Worm (Caenorhabditis elegans) whole organism, late embryonic: ENCODE results near the gene C18A3.3.

Source experiments
- C38D4.7 ChIP-seq: fragments of 200-800 bp; sonication (Bioruptor generic); optimal IDR thresholded peaks from 2 replicates; lab custom pipeline; 2018; ENCODE audit warnings: mild to moderate bottlenecking, missing genetic modification characterization, moderate library complexity, missing compliant biosample characterization
- K09A11.1 ChIP-seq: sonication (generic microtip); optimal IDR thresholded peaks from 2 replicates; lab custom pipeline; 2017; ENCODE audit warnings: antibody characterized with exemption, mild to moderate bottlenecking, missing genetic modification characterization, missing compliant biosample characterization; ENCODE audit not compliant: insufficient read depth
- dve-1 ChIP-seq: sonication (generic microtip); optimal IDR thresholded peaks from 2 replicates; lab custom pipeline; 2017; ENCODE audit warnings: antibody characterized with exemption, mild to moderate bottlenecking, missing genetic modification characterization, missing compliant biosample characterization
- fkh-6 ChIP-seq: sonication (generic microtip); optimal IDR thresholded peaks from 2 replicates; lab custom pipeline; 2016; ENCODE audit warnings: missing genetic modification characterization, missing compliant biosample characterization
- nhr-11 ChIP-seq: fragments of 150-350 bp; optimal IDR thresholded peaks from 2 replicates; lab custom pipeline; 2014; ENCODE audit warnings: missing biosample characterization, missing genetic modification characterization
- odd-2 ChIP-seq: sonication (generic microtip); optimal IDR thresholded peaks from 2 replicates; lab custom pipeline; 2017; ENCODE audit warnings: antibody characterized with exemption, mild to moderate bottlenecking, missing genetic modification characterization, missing compliant biosample characterization
- pax-1 ChIP-seq: fragments of 150-350 bp; optimal IDR thresholded peaks from 2 replicates; lab custom pipeline; 2014; ENCODE audit warnings: missing biosample characterization, missing genetic modification characterization
- pha-4 ChIP-seq: fragments of 150-350 bp; optimal IDR thresholded peaks from 2 replicates; lab custom pipeline; 2018; ENCODE audit warnings: missing biosample characterization, missing genetic modification reagents, missing genetic modification characterization
- pqm-1 ChIP-seq: sonication (generic microtip); optimal IDR thresholded peaks from 2 replicates; lab custom pipeline; 2016; ENCODE audit warnings: missing genetic modification characterization, missing compliant biosample characterization
- pros-1 ChIP-seq: fragments of 150-350 bp; optimal IDR thresholded peaks from 2 replicates; lab custom pipeline; 2014; ENCODE audit warnings: missing biosample characterization, missing genetic modification reagents, missing genetic modification characterization
- tbx-2 ChIP-seq: sonication (generic microtip); optimal IDR thresholded peaks from 2 replicates; lab custom pipeline; 2016; ENCODE audit warnings: missing genetic modification characterization, missing compliant biosample characterization
- ttx-3 ChIP-seq: sonication (generic microtip); optimal IDR thresholded peaks from 2 replicates; lab custom pipeline; 2016; ENCODE audit warnings: missing genetic modification reagents, missing genetic modification characterization, missing compliant biosample characterization

- TF ChIP-seq tbx-2 (tag; lab: Kevin White, UChicago) (no peak), nhr-11 (tag; lab: Kevin White, UChicago) (no peak), pha-4 (no peak), dve-1 (no peak), fkh-6 (tag; lab: Kevin White, UChicago) (no peak), pros-1 (tag; lab: Kevin White, UChicago) (no peak), odd-2 (tag; lab: Kevin White, UChicago) (no peak), K09A11.1 (tag; lab: Kevin White, UChicago) (no peak), pax-1 (tag; lab: Kevin White, UChicago) (no peak), C38D4.7 (GFP tag; lab: Kevin White, UChicago) (no peak), ttx-3 (no peak), pqm-1 (tag; lab: Kevin White, UChicago) (no peak)
These were observed 48.6 kb upstream of the C18A3.3 start for ce11 chrII:5667540-5667939.
